Worm (Caenorhabditis elegans): ENCODE results near the gene klf-1.

DNA sequence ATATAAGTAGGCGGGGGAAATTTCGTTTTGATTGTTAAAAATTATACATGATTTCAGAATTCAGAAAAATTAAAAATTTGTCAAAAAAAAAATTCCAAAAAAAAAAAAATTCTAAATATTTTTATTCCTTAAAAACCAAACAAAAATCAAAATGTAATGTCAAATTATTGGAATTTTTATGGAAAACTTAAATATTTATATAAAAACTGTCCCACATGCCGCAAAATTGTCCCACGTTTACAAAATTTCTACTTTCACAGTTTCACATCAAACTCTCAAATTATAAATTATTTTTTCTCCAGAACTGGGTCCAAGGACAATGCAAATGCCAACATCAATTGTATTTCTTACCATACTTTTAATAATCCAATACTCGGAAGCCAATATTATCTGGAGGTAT is 16.8 kb downstream of the klf-1 start, which contains the start of gene F56F11.1:
- TF ChIP-seq nhr-76 (tag; optimal IDR thresholded peaks at IDR 0.05) = no peak
- TF ChIP-seq snpc-4 (tag; optimal IDR thresholded peaks at IDR 0.05) = no peak

Measured in whole organism, mixed stage, embryonic.